Fruit fly (Drosophila melanogaster): Measurements from ENCODE around the gene CG10375.
A peak's percentile ranks its signal among the peaks of the same experiment; 100 is the strongest.

CG10375 gene

dm6 chr3R:23736365-23736764 is 31.1 kb upstream of the CG10375 start (continued):
- TF ChIP-seq ATbp (GFP tag; optimal IDR thresholded peaks at IDR 0.05) = peak; percentile 42
- TF ChIP-seq al (GFP tag; IDR thresholded peaks at IDR 0.05) = no peak
- TF ChIP-seq CG11093 (GFP tag; IDR thresholded peaks at IDR 0.05) = no peak
- no peak for TF ChIP-seq maf-S (GFP tag; optimal IDR thresholded peaks at IDR 0.05)
- no peak for TF ChIP-seq fd102C (GFP tag; optimal IDR thresholded peaks at IDR 0.05)
- no peak for TF ChIP-seq aop (GFP tag; IDR thresholded peaks at IDR 0.05)
- TF ChIP-seq Rfx (GFP tag; IDR thresholded peaks at IDR 0.05) = no peak
- TF ChIP-seq Eip74EF (GFP tag; optimal IDR thresholded peaks at IDR 0.05) = peak in 1 of 2 experiments; percentile 16
- no peak for TF ChIP-seq CG1603 (tag; optimal IDR thresholded peaks at IDR 0.05)
- TF ChIP-seq kah (GFP tag; optimal IDR thresholded peaks at IDR 0.05) = no peak
- TF ChIP-seq abd-A (tag; optimal IDR thresholded peaks at IDR 0.05) = peak; percentile 62
- TF ChIP-seq phol (tag; optimal IDR thresholded peaks at IDR 0.05) = no peak
- TF ChIP-seq nerfin-2 (GFP tag; IDR thresholded peaks at IDR 0.05; ENCODE audit: partially characterized antibody) = no peak
- TF ChIP-seq CG11456 (GFP tag; IDR thresholded peaks at IDR 0.05) = no peak
- no peak for TF ChIP-seq CG10209 (GFP tag; optimal IDR thresholded peaks at IDR 0.05)
- TF ChIP-seq cg (GFP tag; optimal IDR thresholded peaks at IDR 0.05) = no peak
- no peak for TF ChIP-seq ac (GFP tag; optimal IDR thresholded peaks at IDR 0.05)
- no peak for TF ChIP-seq CG6689 (GFP tag; IDR thresholded peaks at IDR 0.05)
- 0 out of 3 replicates have a peak, but pooled peaks have one; percentile 21 for TF ChIP-seq so (GFP tag; IDR thresholded peaks at IDR 0.05)
- no peak for TF ChIP-seq CG31365 (tag; optimal IDR thresholded peaks at IDR 0.05)
- peak; percentile 59 for TF ChIP-seq CG12769 (tag; optimal IDR thresholded peaks at IDR 0.05)
- peak; percentile 62; the same call in 1 of the 2 replicates for TF ChIP-seq vvl (GFP tag; IDR thresholded peaks at IDR 0.05)
- TF ChIP-seq sqz (GFP tag; optimal IDR thresholded peaks at IDR 0.05) = no peak
- TF ChIP-seq Hmx (GFP tag; optimal IDR thresholded peaks at IDR 0.05) = no peak
- TF ChIP-seq Nf-YC (tag; optimal IDR thresholded peaks at IDR 0.05) = no peak
- TF ChIP-seq Doc3 (GFP tag; IDR thresholded peaks at IDR 0.05; ENCODE audit: partially characterized antibody) = no peak

DNA sequence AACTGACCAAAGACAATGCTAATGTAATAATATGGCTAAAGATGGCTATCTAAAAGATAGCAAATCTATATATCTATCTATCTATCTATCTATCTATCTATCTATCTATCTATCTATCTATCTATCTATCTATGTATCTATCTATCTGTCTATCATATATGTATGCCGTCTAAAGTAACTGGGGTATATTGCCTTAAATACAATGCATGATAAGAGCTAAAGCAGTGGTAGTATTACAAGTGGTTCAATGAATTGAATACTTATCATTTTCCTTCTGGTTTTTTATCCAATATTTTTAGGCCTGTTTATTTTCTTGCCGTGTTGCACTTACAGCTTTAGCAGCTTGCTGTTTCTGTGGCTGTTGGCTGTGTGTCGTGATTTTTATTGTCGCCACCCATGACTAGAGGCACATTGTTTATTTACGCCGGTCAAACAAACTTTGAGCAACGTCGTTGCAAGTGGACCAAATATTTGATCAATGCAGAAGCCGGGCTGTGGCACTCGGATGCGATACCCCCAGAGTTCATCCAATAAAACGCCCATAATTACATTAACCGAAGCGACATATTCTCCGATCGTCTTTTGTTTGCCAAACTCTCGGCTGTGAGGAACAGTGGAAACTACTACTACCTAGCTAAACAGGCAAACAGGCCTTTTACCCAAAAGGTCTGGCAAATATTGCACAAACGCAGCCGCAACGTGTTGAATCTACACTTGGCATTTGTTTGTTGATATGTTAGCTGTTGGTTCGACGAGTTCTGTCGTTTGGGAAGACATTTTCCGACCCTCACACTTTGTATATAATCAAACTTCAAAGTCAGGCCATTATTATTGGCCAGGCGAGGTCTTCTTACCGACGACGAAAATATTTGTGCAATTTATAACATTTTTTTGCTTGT is 29.6 kb upstream of the CG10375 start:
- no peak for TF ChIP-seq gsb-n (tag; optimal IDR thresholded peaks at IDR 0.05)
- TF ChIP-seq PHDP (tag; optimal IDR thresholded peaks at IDR 0.05) = no peak
- no peak for TF ChIP-seq CG15514 (GFP tag; optimal IDR thresholded peaks at IDR 0.05)
- no peak for TF ChIP-seq dan (GFP tag; IDR thresholded peaks at IDR 0.05)
- TF ChIP-seq sens (GFP tag) = peak; percentile 77
- TF ChIP-seq pho (GFP tag; optimal IDR thresholded peaks at IDR 0.05) = no peak
- TF ChIP-seq Med (GFP tag) = peak; percentile 57
- TF ChIP-seq CG3407 (GFP tag; optimal IDR thresholded peaks at IDR 0.05) = peak; percentile 18
- TF ChIP-seq Fer2 (tag; optimal IDR thresholded peaks at IDR 0.05) = no peak
- TF ChIP-seq prd (optimal IDR thresholded peaks at IDR 0.05) = no peak
- 0 out of 3 replicates have a peak, but pooled peaks have one; percentile 14 for TF ChIP-seq prd (GFP tag; IDR thresholded peaks at IDR 0.05)
- TF ChIP-seq CG11696 (GFP tag; IDR thresholded peaks at IDR 0.05) = no peak
- TF ChIP-seq CG10209 (GFP tag; optimal IDR thresholded peaks at IDR 0.05) = peak; percentile 10
- no peak for TF ChIP-seq sna (GFP tag; IDR thresholded peaks at IDR 0.05; ENCODE audit: partially characterized antibody)
- TF ChIP-seq en (GFP tag; optimal IDR thresholded peaks at IDR 0.05) = no peak
- TF ChIP-seq grn (GFP tag; optimal IDR thresholded peaks at IDR 0.05) = no peak
- TF ChIP-seq da (GFP tag; optimal IDR thresholded peaks at IDR 0.05) = no peak
- no peak for TF ChIP-seq CG15011 (GFP tag; optimal IDR thresholded peaks at IDR 0.05)
- TF ChIP-seq p53 (GFP tag; optimal IDR thresholded peaks at IDR 0.05) = no peak
- TF ChIP-seq D19A (tag; optimal IDR thresholded peaks at IDR 0.05) = no peak
- peak; percentile 3 for TF ChIP-seq CG1603 (tag; optimal IDR thresholded peaks at IDR 0.05)
- TF ChIP-seq CG15479 (GFP tag; optimal IDR thresholded peaks at IDR 0.05) = peak; percentile 4
- peak; percentile 45 for TF ChIP-seq CG15696 (tag; optimal IDR thresholded peaks at IDR 0.05)
- peak in 1 of 2 experiments; percentile 74 for TF ChIP-seq tll (GFP tag; optimal IDR thresholded peaks at IDR 0.05)
- TF ChIP-seq CG4282 (GFP tag; optimal IDR thresholded peaks at IDR 0.05) = no peak

Measured in whole organism, embryonic.